Worm (Caenorhabditis elegans) whole organism, early embryonic: Measurements from ENCODE around the gene pes-4.

Experiments
- ama-1 ChIP-seq: fragments of 150-350 bp; optimal IDR thresholded peaks from 2 replicates; lab custom pipeline; 2014
- hmbx-1 ChIP-seq: sonication (generic microtip); optimal IDR thresholded peaks from 2 replicates; lab custom pipeline; 2016; ENCODE audit warnings: mild to moderate bottlenecking, missing genetic modification characterization, missing compliant biosample characterization
- hmg-4 ChIP-seq: fragments of 200-800 bp; sonication (Bioruptor generic); optimal IDR thresholded peaks from 2 replicates; lab custom pipeline; 2018; ENCODE audit warnings: mild to moderate bottlenecking, missing genetic modification characterization, missing compliant biosample characterization
- pes-1 ChIP-seq: fragments of 200-800 bp; sonication (Bioruptor generic); IDR thresholded peaks from 2 replicates; pipeline ENCODE4 v1.3.6; 2022; ENCODE audit warnings: missing genetic modification reagents, missing genetic modification characterization, missing compliant biosample characterization
- scrt-1 ChIP-seq: fragments of 200-800 bp; sonication (Bioruptor generic); IDR thresholded peaks from 2 replicates; pipeline ENCODE4 v1.3.6; 2022; ENCODE audit warnings: missing genetic modification characterization, missing compliant biosample characterization

DNA sequence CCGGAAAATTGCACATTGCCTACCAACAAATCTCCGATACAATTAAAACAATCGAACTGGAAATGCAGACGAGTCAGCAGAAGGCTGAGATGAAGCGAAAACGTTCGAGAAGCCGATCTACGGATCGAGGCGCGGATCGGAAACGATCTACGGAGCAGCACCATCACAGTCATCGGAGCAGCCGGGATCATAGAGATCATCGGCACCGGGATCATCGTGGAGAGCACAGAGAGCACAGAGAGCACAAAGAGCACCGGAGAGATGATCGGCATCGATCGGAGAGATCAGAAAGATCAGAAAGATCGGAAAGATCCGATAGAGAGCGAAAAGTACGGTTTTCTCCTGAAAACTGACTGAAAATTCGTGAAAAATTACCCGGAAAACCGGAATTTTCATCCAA lies 24.7 kb downstream of the pes-4 start:
- TF ChIP-seq hmg-4 (GFP tag; lab: Kevin White, UChicago) (no peak), scrt-1 (GFP tag; lab: Robert Waterston, UW) (no peak), ama-1 (lab: Kevin White, UChicago) (no peak), pes-1 (GFP tag; lab: Robert Waterston, UW) (no peak), hmbx-1 (tag; lab: Kevin White, UChicago) (no peak)
